Fruit fly (Drosophila melanogaster) whole organism, embryonic: ENCODE results near the gene mahe.
A peak's percentile ranks its signal among the peaks of the same experiment; 100 is the strongest.

Experiments
- CG1024 ChIP-seq: fragments of 200-800 bp; sonication (Bioruptor generic); IDR thresholded peaks from 2 replicates; pipeline ENCODE4 v1.3.6; 2022; ENCODE audit warnings: missing biosample characterization, missing genetic modification characterization
- CG12744 ChIP-seq: fragments of 200-800 bp; sonication (Bioruptor generic); optimal IDR thresholded peaks from 2 replicates; lab custom pipeline; 2016; ENCODE audit warnings: missing biosample characterization, missing genetic modification characterization
- CG13894 ChIP-seq: fragments of 200-800 bp; sonication (Bioruptor generic); optimal IDR thresholded peaks from 3 replicates; lab custom pipeline; 2018; ENCODE audit warnings: missing biosample characterization, mild to moderate bottlenecking, missing genetic modification characterization, moderate library complexity
- CG15269 ChIP-seq: fragments of 200-800 bp; sonication (Bioruptor generic); optimal IDR thresholded peaks from 2 replicates; lab custom pipeline; 2018; ENCODE audit warnings: missing biosample characterization, mild to moderate bottlenecking, missing genetic modification characterization, moderate library complexity
- CG17328 ChIP-seq: fragments of 200-800 bp; sonication (Bioruptor generic); IDR thresholded peaks from 2 replicates; pipeline ENCODE4 v1.3.6; 2022; ENCODE audit warnings: missing biosample characterization, missing genetic modification characterization
- CG3065 ChIP-seq: fragments of 200-800 bp; sonication (Bioruptor generic); optimal IDR thresholded peaks from 2 replicates; lab custom pipeline; 2016; ENCODE audit warnings: missing biosample characterization, missing genetic modification characterization
- CG31224 ChIP-seq: fragments of 200-800 bp; sonication (Bioruptor generic); IDR thresholded peaks from 2 replicates; pipeline ENCODE4 v1.3.6; 2022; ENCODE audit warnings: missing biosample characterization, missing genetic modification characterization
- CG31441 ChIP-seq: fragments of 200-800 bp; sonication (Bioruptor generic); IDR thresholded peaks from 2 replicates; pipeline ENCODE4 v1.3.6; 2022; ENCODE audit warnings: missing biosample characterization, missing genetic modification characterization
- CG4282 ChIP-seq: fragments of 200-800 bp; sonication (Bioruptor generic); optimal IDR thresholded peaks from 2 replicates; lab custom pipeline; 2016; ENCODE audit warnings: missing biosample characterization, missing genetic modification characterization
- CG4360 ChIP-seq: fragments of 200-800 bp; sonication (Bioruptor generic); IDR thresholded peaks from 2 replicates; pipeline ENCODE4 v1.3.6; 2022; ENCODE audit warnings: missing biosample characterization, missing genetic modification characterization
- CG4730 ChIP-seq: fragments of 200-800 bp; sonication (Bioruptor generic); IDR thresholded peaks from 2 replicates; pipeline ENCODE4 v1.3.6; 2022; ENCODE audit warnings: missing biosample characterization, missing genetic modification characterization
- CG8359 ChIP-seq: fragments of 200-800 bp; sonication (Bioruptor generic); optimal IDR thresholded peaks from 2 replicates; lab custom pipeline; 2017; ENCODE audit warnings: missing biosample characterization, mild to moderate bottlenecking, missing genetic modification characterization, borderline replicate concordance
- CG9727 ChIP-seq: fragments of 200-800 bp; sonication (Bioruptor generic); optimal IDR thresholded peaks from 3 replicates; lab custom pipeline; 2017; ENCODE audit warnings: missing biosample characterization, mild to moderate bottlenecking, missing genetic modification characterization
- CoRest ChIP-seq: fragments of 200-800 bp; sonication (Bioruptor generic); optimal IDR thresholded peaks from 3 replicates; lab custom pipeline; 2018; ENCODE audit warnings: missing biosample characterization, mild to moderate bottlenecking, missing genetic modification characterization, moderate library complexity
- Dfd ChIP-seq, 2 experiments: fragments of >200 bp; optimal IDR thresholded peaks; 2 replicates each; lab custom pipeline; 2017; ENCODE audit warnings: missing biosample characterization in 2 of 2, missing genetic modification characterization in 2 of 2
- HmgZ ChIP-seq: fragments of 200-800 bp; sonication (Bioruptor generic); optimal IDR thresholded peaks from 2 replicates; lab custom pipeline; 2018; ENCODE audit warnings: missing biosample characterization, mild to moderate bottlenecking, missing genetic modification characterization
- Meics ChIP-seq: fragments of 200-800 bp; sonication (Bioruptor generic); optimal IDR thresholded peaks from 2 replicates; lab custom pipeline; 2017; ENCODE audit warnings: missing biosample characterization, mild to moderate bottlenecking, missing genetic modification characterization
- NK7.1 ChIP-seq: fragments of 200-800 bp; sonication (Bioruptor generic); optimal IDR thresholded peaks from 3 replicates; lab custom pipeline; 2016; ENCODE audit warnings: missing biosample characterization, missing genetic modification characterization
- Nf-YC ChIP-seq: fragments of 200-800 bp; optimal IDR thresholded peaks from 3 replicates; lab custom pipeline; 2019; ENCODE audit warnings: missing biosample characterization, mild to moderate bottlenecking, missing genetic modification characterization, moderate library complexity
- Oaz ChIP-seq: fragments of 200-800 bp; sonication (Bioruptor generic); IDR thresholded peaks from 2 replicates; pipeline ENCODE4 v1.3.6; 2022; ENCODE audit warnings: missing biosample characterization, missing genetic modification characterization
- Opbp ChIP-seq: fragments of 200-800 bp; sonication (Bioruptor generic); IDR thresholded peaks from 3 replicates; pipeline ENCODE4 v1.3.6; 2022; ENCODE audit warnings: missing biosample characterization, missing genetic modification characterization; ENCODE audit not compliant: partially characterized antibody
- Optix ChIP-seq: fragments of 200-800 bp; sonication (Bioruptor generic); IDR thresholded peaks from 3 replicates; pipeline ENCODE4 v1.3.6; 2022; ENCODE audit warnings: missing biosample characterization, missing genetic modification characterization
- Scr ChIP-seq: fragments of 200-800 bp; sonication (Bioruptor generic); IDR thresholded peaks from 2 replicates; pipeline ENCODE4 v1.3.6; 2022; ENCODE audit warnings: missing biosample characterization, missing genetic modification characterization; ENCODE audit not compliant: partially characterized antibody
- Usf ChIP-seq: fragments of 200-800 bp; sonication (Bioruptor generic); optimal IDR thresholded peaks from 2 replicates; lab custom pipeline; 2017; ENCODE audit warnings: missing genotype, missing biosample characterization, missing genetic modification characterization
- ato ChIP-seq: fragments of 200-800 bp; sonication (Bioruptor generic); IDR thresholded peaks from 2 replicates; pipeline ENCODE4 v1.3.6; 2022; ENCODE audit warnings: missing biosample characterization, missing genetic modification characterization; ENCODE audit not compliant: partially characterized antibody
- bsh ChIP-seq, 2 experiments: fragments of 200-800 bp; sonication (Bioruptor generic); optimal IDR thresholded peaks; 2 replicates each; lab custom pipeline; 2017 to 2018; ENCODE audit warnings: mild to moderate bottlenecking in 2 of 2, missing biosample characterization in 2 of 2, missing genetic modification characterization in 2 of 2, moderate library complexity in 1 of 2
- crol ChIP-seq: fragments of 200-800 bp; sonication (Bioruptor generic); IDR thresholded peaks from 2 replicates; pipeline ENCODE4 v1.3.6; 2022; ENCODE audit warnings: missing biosample characterization, missing genetic modification characterization
- dan ChIP-seq: fragments of 200-800 bp; sonication (Bioruptor generic); IDR thresholded peaks from 2 replicates; pipeline ENCODE4 v1.3.6; 2022; ENCODE audit warnings: missing biosample characterization, missing genetic modification characterization
- disco-r ChIP-seq: fragments of 200-800 bp; sonication (Bioruptor generic); optimal IDR thresholded peaks from 2 replicates; lab custom pipeline; 2016; ENCODE audit warnings: missing biosample characterization, missing genetic modification characterization
- ems ChIP-seq: fragments of 200-800 bp; sonication (Bioruptor generic); optimal IDR thresholded peaks from 3 replicates; lab custom pipeline; 2016; ENCODE audit warnings: missing biosample characterization, missing genetic modification characterization
- fd102C ChIP-seq: fragments of 200-800 bp; sonication (Bioruptor generic); optimal IDR thresholded peaks from 2 replicates; lab custom pipeline; 2018; ENCODE audit warnings: missing biosample characterization, mild to moderate bottlenecking, missing genetic modification characterization, moderate library complexity
- fd64A ChIP-seq: fragments of 200-800 bp; sonication (Bioruptor generic); optimal IDR thresholded peaks from 3 replicates; lab custom pipeline; 2018; ENCODE audit warnings: missing biosample characterization, mild to moderate bottlenecking, missing genetic modification characterization
- fu2 ChIP-seq: fragments of 200-800 bp; sonication (Bioruptor generic); optimal IDR thresholded peaks from 2 replicates; lab custom pipeline; 2016; ENCODE audit warnings: missing biosample characterization, missing genetic modification characterization
- nerfin-1 ChIP-seq: fragments of 200-800 bp; sonication (Bioruptor generic); optimal IDR thresholded peaks from 3 replicates; lab custom pipeline; 2019; ENCODE audit warnings: missing biosample characterization, mild to moderate bottlenecking, missing genetic modification characterization, moderate library complexity
- nerfin-2 ChIP-seq: fragments of 200-800 bp; sonication (Bioruptor generic); IDR thresholded peaks from 2 replicates; pipeline ENCODE4 v1.3.6; 2022; ENCODE audit warnings: missing biosample characterization, missing genetic modification characterization; ENCODE audit not compliant: partially characterized antibody
- oc ChIP-seq: fragments of 200-800 bp; sonication (Bioruptor generic); optimal IDR thresholded peaks from 2 replicates; lab custom pipeline; 2018; ENCODE audit warnings: missing biosample characterization, mild to moderate bottlenecking, missing genetic modification characterization, moderate library complexity
- pum ChIP-seq: fragments of 200-800 bp; sonication (Bioruptor generic); optimal IDR thresholded peaks from 2 replicates; lab custom pipeline; 2016; ENCODE audit warnings: missing biosample characterization, missing genetic modification characterization
- sima ChIP-seq: fragments of 200-800 bp; sonication (Bioruptor generic); optimal IDR thresholded peaks from 2 replicates; lab custom pipeline; 2016; ENCODE audit warnings: missing biosample characterization, missing genetic modification characterization
- trh ChIP-seq: fragments of 200-800 bp; sonication (Bioruptor generic); optimal IDR thresholded peaks from 2 replicates; lab custom pipeline; 2016; ENCODE audit warnings: missing biosample characterization, missing genetic modification characterization
- wdn ChIP-seq: fragments of 200-800 bp; sonication (Bioruptor generic); IDR thresholded peaks from 2 replicates; pipeline ENCODE4 v1.3.6; 2022; ENCODE audit warnings: missing biosample characterization, missing genetic modification characterization
- wor ChIP-seq: fragments of 200-800 bp; sonication (Bioruptor generic); IDR thresholded peaks from 2 replicates; pipeline ENCODE4 v1.3.6; 2022; ENCODE audit warnings: missing biosample characterization, missing genetic modification characterization
- z ChIP-seq: fragments of 200-800 bp; sonication (Bioruptor generic); IDR thresholded peaks from 3 replicates; pipeline ENCODE4 v1.3.6; 2022; ENCODE audit warnings: missing biosample characterization, missing genetic modification characterization

The mahe gene

dm6 chrX:7970396-7970795 is 39.2 kb upstream of the mahe start (continued):
- no peak for TF ChIP-seq dan
- TF ChIP-seq wor (GFP tag; lab: Robert Waterston, UW): no peak
- TF ChIP-seq disco-r (GFP tag; lab: Kevin White, UChicago): no peak
- no peak for TF ChIP-seq wdn (GFP tag; lab: Robert Waterston, UW)
- TF ChIP-seq bsh (GFP tag; optimal IDR thresholded peaks at IDR 0.05; lab: Kevin White, UChicago): peak; percentile 47 to 81
- TF ChIP-seq CoRest (tag; lab: Kevin White, UChicago): peak; percentile 56
- TF ChIP-seq sima (GFP tag; lab: Kevin White, UChicago): no peak
- TF ChIP-seq oc (tag; lab: Kevin White, UChicago): no peak
- TF ChIP-seq CG4282 (GFP tag; lab: Kevin White, UChicago): no peak
- peak; percentile 50 for TF ChIP-seq CG31441
- TF ChIP-seq CG13894 (tag; lab: Kevin White, UChicago): peak; percentile 73
- TF ChIP-seq CG4360 (GFP tag; lab: Robert Waterston, UW): no peak
- no peak for TF ChIP-seq ato (GFP tag; lab: Robert Waterston, UW)
- no peak for TF ChIP-seq Oaz (GFP tag; lab: Robert Waterston, UW)
- no peak for TF ChIP-seq NK7.1 (GFP tag; lab: Kevin White, UChicago)
- TF ChIP-seq CG4730 (GFP tag; lab: Robert Waterston, UW): no peak
- TF ChIP-seq nerfin-1 (tag; lab: Kevin White, UChicago): peak; percentile 23
- TF ChIP-seq ems (GFP tag; lab: Kevin White, UChicago): peak; percentile 51
- TF ChIP-seq CG9727 (GFP tag; lab: Kevin White, UChicago): peak; percentile 53
- TF ChIP-seq z (GFP tag; lab: Robert Waterston, UW): no peak
- TF ChIP-seq nerfin-2: no peak
- TF ChIP-seq HmgZ (tag; lab: Kevin White, UChicago): peak; percentile 30
- peak; percentile 17 for TF ChIP-seq pum (GFP tag; lab: Kevin White, UChicago)
- peak; percentile 62 for TF ChIP-seq Meics (GFP tag; lab: Kevin White, UChicago)
- TF ChIP-seq CG31224 (GFP tag; lab: Robert Waterston, UW): peak; percentile 32; the same call in 1 of the 2 replicates
- no peak for TF ChIP-seq fu2 (GFP tag; lab: Kevin White, UChicago)
- no peak for TF ChIP-seq Usf (GFP tag; lab: Kevin White, UChicago)
- peak; percentile 65 for TF ChIP-seq Scr (GFP tag; lab: Robert Waterston, UW)
- TF ChIP-seq CG15269 (tag; lab: Kevin White, UChicago): peak; percentile 63
- TF ChIP-seq Nf-YC (tag; lab: Kevin White, UChicago): peak; percentile 18
- TF ChIP-seq CG1024 (GFP tag; lab: Robert Waterston, UW): no peak
- TF ChIP-seq CG8359 (GFP tag; lab: Kevin White, UChicago): no peak
- no peak for TF ChIP-seq CG3065 (GFP tag; lab: Kevin White, UChicago)
- no peak for TF ChIP-seq crol (GFP tag; lab: Robert Waterston, UW)
- TF ChIP-seq fd102C (GFP tag; lab: Kevin White, UChicago): no peak
- TF ChIP-seq trh (GFP tag; lab: Kevin White, UChicago): no peak
- TF ChIP-seq Opbp (GFP tag; lab: Robert Waterston, UW): no peak
- no peak for TF ChIP-seq CG12744 (GFP tag; lab: Kevin White, UChicago)
- TF ChIP-seq fd64A (GFP tag; lab: Kevin White, UChicago): no peak
- no peak for TF ChIP-seq Dfd (GFP tag; optimal IDR thresholded peaks at IDR 0.05; lab: Kevin White, UChicago)
- no peak for TF ChIP-seq Optix (GFP tag; lab: Robert Waterston, UW)
- no peak for TF ChIP-seq CG17328
